Worm (Caenorhabditis elegans) whole organism, midembryonic: ENCODE measurements around the gene srsx-21.

ENCODE experiments used
- T22C8.4 ChIP-seq: fragments of 200-800 bp; sonication (Bioruptor generic); IDR thresholded peaks from 2 replicates; pipeline ENCODE4 v1.3.6; 2022; ENCODE audit warnings: missing genetic modification characterization, missing compliant biosample characterization
- flt-1 ChIP-seq: fragments of 200-800 bp; sonication (Bioruptor generic); IDR thresholded peaks from 2 replicates; pipeline ENCODE4 v1.3.6; 2022; ENCODE audit warnings: missing genetic modification characterization, missing compliant biosample characterization
- klf-2 ChIP-seq: fragments of 200-800 bp; sonication (Bioruptor generic); conservative IDR thresholded peaks from 2 replicates; pipeline ENCODE4 v1.3.6; 2022; ENCODE audit warnings: missing genetic modification reagents, missing genetic modification characterization, missing compliant biosample characterization
- med-1 ChIP-seq: sonication (generic microtip); optimal IDR thresholded peaks from 2 replicates; lab custom pipeline; 2017; ENCODE audit warnings: missing genetic modification characterization, mild to moderate bottlenecking, missing compliant biosample characterization, antibody characterized with exemption, missing genetic modification reagents; ENCODE audit not compliant: insufficient read depth
- ref-1 ChIP-seq: fragments of 200-800 bp; sonication (Bioruptor generic); conservative IDR thresholded peaks from 2 replicates; pipeline ENCODE4 v1.3.6; 2022; ENCODE audit warnings: missing genetic modification reagents, missing genetic modification characterization, missing compliant biosample characterization
- ztf-23 ChIP-seq: fragments of 200-800 bp; sonication (Bioruptor generic); IDR thresholded peaks from 2 replicates; pipeline ENCODE4 v1.3.6; 2022; ENCODE audit warnings: missing genetic modification reagents, missing genetic modification characterization, missing compliant biosample characterization
- ztf-29 ChIP-seq: fragments of 200-800 bp; sonication (Bioruptor generic); IDR thresholded peaks from 2 replicates; pipeline ENCODE4 v1.3.6; 2022; ENCODE audit warnings: missing genetic modification reagents, missing genetic modification characterization, missing compliant biosample characterization

DNA sequence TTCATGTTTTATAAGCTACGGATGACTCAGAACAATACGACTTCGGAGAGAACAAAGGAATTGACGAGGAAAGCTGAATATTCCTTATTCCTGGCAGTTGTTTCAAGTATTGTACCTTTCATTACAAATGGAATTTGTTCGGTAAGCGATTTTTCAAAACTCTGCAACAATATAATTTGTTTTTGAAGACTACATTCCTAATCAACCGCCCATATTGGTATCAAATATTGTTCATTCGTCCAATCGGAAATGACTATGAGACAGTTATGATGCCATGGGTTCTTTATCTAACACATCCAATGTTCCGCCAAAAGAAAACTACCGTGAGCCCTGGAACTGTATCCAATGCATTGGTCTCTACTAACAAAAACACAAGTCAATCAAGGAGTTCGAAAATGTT, 25.6 kb upstream of the srsx-21 start:
- no peak for TF ChIP-seq ztf-29
- no peak for TF ChIP-seq ztf-23 (GFP tag; lab: Robert Waterston, UW)
- no peak for TF ChIP-seq flt-1
- TF ChIP-seq klf-2 (GFP tag; lab: Robert Waterston, UW), result no peak
- no peak for TF ChIP-seq med-1
- no peak for TF ChIP-seq ref-1 (GFP tag; lab: Robert Waterston, UW)
- no peak for TF ChIP-seq T22C8.4
